Fruit fly (Drosophila melanogaster): Measurements from ENCODE around the gene CG46506.
"Not testable (repeated sequence)": the region's sequence is repeated elsewhere in the genome, so short reads cannot be mapped to it uniquely, and the experiment has no call there.

Gene CG46506

DNA sequence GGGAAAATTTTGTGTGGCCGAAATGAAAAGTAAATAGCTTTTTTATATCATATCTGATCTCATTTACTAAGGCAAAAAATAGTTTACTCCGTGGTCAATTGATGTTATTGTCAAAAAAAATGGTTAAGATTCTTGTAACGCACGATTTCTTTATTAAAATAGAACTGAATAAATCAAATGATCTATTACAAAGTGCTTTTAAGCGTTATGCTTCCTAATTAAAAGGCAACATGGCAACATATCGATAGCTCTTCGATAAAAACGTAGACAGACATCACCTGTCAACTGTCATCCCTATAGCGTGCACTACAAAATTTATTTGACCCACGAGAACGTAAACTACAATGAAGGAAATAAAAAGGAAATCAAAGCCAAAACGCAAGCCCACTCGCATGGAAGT is at the start of gene CG46506:
Gene CG46506, plus strand, starts transcription at position 301 of the 400 bp plus-strand sequence.
- TF ChIP-seq dmrt93B, h, usp (GFP tag; optimal IDR thresholded peaks at IDR 0.05): not testable (repeated sequence)

DNA sequence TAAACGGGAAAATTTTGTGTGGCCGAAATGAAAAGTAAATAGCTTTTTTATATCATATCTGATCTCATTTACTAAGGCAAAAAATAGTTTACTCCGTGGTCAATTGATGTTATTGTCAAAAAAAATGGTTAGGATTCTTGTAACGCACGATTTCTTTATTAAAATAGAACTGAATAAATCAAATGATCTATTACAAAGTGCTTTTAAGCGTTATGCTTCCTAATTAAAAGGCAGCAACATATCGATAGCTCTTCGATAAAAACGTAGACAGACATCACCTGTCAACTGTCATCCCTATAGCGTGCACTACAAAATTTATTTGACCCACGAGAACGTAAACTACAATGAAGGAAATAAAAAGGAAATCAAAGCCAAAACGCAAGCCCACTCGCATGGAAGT is 14.9 kb upstream of the CG46506 start, which contains the start of gene CG40813:
Gene CG40813, plus strand, starts transcription at position 301 of the 400 bp plus-strand sequence.
- not testable (repeated sequence) for TF ChIP-seq Abd-B (GFP tag; optimal IDR thresholded peaks at IDR 0.05); pan (optimal IDR thresholded peaks at IDR 0.05); Dif (GFP tag; optimal IDR thresholded peaks at IDR 0.05; ENCODE audit: partially characterized antibody)

DNA sequence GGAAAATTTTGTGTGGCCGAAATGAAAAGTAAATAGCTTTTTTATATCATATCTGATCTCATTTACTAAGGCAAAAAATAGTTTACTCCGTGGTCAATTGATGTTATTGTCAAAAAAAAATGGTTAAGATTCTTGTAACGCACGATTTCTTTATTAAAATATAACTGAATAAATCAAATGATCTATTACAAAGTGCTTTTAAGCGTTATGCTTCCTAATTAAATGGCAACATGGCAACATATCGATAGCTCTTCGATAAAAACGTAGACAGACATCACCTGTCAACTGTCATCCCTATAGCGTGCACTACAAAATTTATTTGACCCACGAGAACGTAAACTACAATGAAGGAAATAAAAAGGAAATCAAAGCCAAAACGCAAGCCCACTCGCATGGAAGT is 10.2 kb upstream of the CG46506 start, which contains the start of gene CG46504:
Gene CG46504, plus strand, starts transcription at position 301 of the 400 bp plus-strand sequence.
- TF ChIP-seq Mio, Hr78, ey (GFP tag; optimal IDR thresholded peaks at IDR 0.05): not testable (repeated sequence)

DNA sequence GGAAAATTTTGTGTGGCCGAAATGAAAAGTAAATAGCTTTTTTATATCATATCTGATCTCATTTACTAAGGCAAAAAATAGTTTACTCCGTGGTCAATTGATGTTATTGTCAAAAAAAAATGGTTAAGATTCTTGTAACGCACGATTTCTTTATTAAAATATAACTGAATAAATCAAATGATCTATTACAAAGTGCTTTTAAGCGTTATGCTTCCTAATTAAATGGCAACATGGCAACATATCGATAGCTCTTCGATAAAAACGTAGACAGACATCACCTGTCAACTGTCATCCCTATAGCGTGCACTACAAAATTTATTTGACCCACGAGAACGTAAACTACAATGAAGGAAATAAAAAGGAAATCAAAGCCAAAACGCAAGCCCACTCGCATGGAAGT is 5.1 kb upstream of the CG46506 start, which contains the start of gene CG46505:
Gene CG46505, plus strand, starts transcription at position 301 of the 400 bp plus-strand sequence.
- not testable (repeated sequence) for TF ChIP-seq HLH106 (tag; optimal IDR thresholded peaks at IDR 0.05); dmrt93B (GFP tag; optimal IDR thresholded peaks at IDR 0.05); Jra (GFP tag; optimal IDR thresholded peaks at IDR 0.05)

DNA sequence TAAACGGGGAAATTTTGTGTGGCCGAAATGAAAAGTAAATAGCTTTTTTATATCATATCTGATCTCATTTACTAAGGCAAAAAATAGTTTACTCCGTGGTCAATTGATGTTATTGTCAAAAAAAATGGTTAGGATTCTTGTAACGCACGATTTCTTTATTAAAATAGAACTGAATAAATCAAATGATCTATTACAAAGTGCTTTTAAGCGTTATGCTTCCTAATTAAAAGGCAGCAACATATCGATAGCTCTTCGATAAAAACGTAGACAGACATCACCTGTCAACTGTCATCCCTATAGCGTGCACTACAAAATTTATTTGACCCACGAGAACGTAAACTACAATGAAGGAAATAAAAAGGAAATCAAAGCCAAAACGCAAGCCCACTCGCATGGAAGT is 4.9 kb downstream of the CG46506 start, which contains the start of gene CG46507:
Gene CG46507, plus strand, starts transcription at position 301 of the 400 bp plus-strand sequence.
- TF ChIP-seq fru (GFP tag; optimal IDR thresholded peaks at IDR 0.05); sv (GFP tag; optimal IDR thresholded peaks at IDR 0.05); Vsx2 (GFP tag; optimal IDR thresholded peaks at IDR 0.05; ENCODE audit: partially characterized antibody): not testable (repeated sequence)

DNA sequence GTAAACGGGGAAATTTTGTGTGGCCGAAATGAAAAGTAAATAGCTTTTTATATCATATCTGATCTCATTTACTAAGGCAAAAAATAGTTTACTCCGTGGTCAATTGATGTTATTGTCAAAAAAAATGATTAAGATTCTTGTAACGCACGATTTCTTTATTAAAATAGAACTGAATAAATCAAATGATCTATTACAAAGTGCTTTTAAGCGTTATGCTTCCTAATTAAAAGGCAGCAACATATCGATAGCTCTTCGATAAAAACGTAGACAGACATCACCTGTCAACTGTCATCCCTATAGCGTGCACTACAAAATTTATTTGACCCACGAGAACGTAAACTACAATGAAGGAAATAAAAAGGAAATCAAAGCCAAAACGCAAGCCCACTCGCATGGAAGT is 9.7 kb downstream of the CG46506 start, which contains the start of gene CG46508:
Gene CG46508, plus strand, starts transcription at position 301 of the 400 bp plus-strand sequence.
- not testable (repeated sequence) for TF ChIP-seq ey, sage, fru (GFP tag; optimal IDR thresholded peaks at IDR 0.05)

DNA sequence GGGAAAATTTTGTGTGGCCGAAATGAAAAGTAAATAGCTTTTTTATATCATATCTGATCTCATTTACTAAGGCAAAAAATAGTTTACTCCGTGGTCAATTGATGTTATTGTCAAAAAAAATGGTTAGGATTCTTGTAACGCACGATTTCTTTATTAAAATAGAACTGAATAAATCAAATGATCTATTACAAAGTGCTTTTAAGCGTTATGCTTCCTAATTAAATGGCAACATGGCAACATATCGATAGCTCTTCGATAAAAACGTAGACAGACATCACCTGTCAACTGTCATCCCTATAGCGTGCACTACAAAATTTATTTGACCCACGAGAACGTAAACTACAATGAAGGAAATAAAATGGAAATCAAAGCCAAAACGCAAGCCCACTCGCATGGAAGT is 14.7 kb downstream of the CG46506 start, which contains the start of gene CG46509:
Gene CG46509, plus strand, starts transcription at position 301 of the 400 bp plus-strand sequence.
- not testable (repeated sequence) for TF ChIP-seq dsf (GFP tag; optimal IDR thresholded peaks at IDR 0.05; ENCODE audit: borderline replicate concordance); N (GFP tag; optimal IDR thresholded peaks at IDR 0.05); Dfd (GFP tag; optimal IDR thresholded peaks at IDR 0.05)

DNA sequence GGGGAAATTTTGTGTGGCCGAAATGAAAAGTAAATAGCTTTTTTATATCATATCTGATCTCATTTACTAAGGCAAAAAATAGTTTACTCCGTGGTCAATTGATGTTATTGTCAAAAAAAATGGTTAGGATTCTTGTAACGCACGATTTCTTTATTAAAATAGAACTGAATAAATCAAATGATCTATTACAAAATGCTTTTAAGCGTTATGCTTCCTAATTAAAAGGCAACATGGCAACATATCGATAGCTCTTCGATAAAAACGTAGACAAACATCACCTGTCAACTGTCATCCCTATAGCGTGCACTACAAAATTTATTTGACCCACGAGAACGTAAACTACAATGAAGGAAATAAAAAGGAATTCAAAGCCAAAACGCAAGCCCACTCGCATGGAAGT is 19.5 kb downstream of the CG46506 start, which contains the start of gene CG46510:
Gene CG46510, plus strand, starts transcription at position 301 of the 400 bp plus-strand sequence.
- TF ChIP-seq CrebA (GFP tag; optimal IDR thresholded peaks at IDR 0.05; ENCODE audit: borderline replicate concordance); N (GFP tag; optimal IDR thresholded peaks at IDR 0.05); CG9705 (GFP tag; optimal IDR thresholded peaks at IDR 0.05): not testable (repeated sequence)

DNA sequence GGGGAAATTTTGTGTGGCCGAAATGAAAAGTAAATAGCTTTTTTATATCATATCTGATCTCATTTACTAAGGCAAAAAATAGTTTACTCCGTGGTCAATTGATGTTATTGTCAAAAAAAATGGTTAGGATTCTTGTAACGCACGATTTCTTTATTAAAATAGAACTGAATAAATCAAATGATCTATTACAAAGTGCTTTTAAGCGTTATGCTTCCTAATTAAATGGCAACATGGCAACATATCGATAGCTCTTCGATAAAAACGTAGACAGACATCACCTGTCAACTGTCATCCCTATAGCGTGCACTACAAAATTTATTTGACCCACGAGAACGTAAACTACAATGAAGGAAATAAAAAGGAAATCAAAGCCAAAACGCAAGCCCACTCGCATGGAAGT is 24.5 kb downstream of the CG46506 start, which contains the start of gene CG46511:
Gene CG46511, plus strand, starts transcription at position 301 of the 400 bp plus-strand sequence.
- TF ChIP-seq CrebA (GFP tag; optimal IDR thresholded peaks at IDR 0.05; ENCODE audit: borderline replicate concordance); sv (GFP tag; optimal IDR thresholded peaks at IDR 0.05); Dif (GFP tag; optimal IDR thresholded peaks at IDR 0.05; ENCODE audit: partially characterized antibody): not testable (repeated sequence)

DNA sequence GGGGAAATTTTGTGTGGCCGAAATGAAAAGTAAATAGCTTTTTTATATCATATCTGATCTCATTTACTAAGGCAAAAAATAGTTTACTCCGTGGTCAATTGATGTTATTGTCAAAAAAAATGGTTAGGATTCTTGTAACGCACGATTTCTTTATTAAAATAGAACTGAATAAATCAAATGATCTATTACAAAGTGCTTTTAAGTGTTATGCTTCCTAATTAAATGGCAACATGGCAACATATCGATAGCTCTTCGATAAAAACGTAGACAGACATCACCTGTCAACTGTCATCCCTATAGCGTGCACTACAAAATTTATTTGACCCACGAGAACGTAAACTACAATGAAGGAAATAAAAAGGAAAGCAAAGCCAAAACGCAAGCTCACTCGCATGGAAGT is 29.4 kb downstream of the CG46506 start, which contains the start of gene CG46512:
Gene CG46512, plus strand, starts transcription at position 301 of the 400 bp plus-strand sequence.
- TF ChIP-seq Sp1 (GFP tag; optimal IDR thresholded peaks at IDR 0.05); lola (GFP tag; optimal IDR thresholded peaks at IDR 0.05); CrebA (GFP tag; optimal IDR thresholded peaks at IDR 0.05; ENCODE audit: borderline replicate concordance): not testable (repeated sequence)

Data from whole organism, wandering third instar larva.